Worm (Caenorhabditis elegans): ENCODE results near the gene rbc-2.

The rbc-2 gene

DNA sequence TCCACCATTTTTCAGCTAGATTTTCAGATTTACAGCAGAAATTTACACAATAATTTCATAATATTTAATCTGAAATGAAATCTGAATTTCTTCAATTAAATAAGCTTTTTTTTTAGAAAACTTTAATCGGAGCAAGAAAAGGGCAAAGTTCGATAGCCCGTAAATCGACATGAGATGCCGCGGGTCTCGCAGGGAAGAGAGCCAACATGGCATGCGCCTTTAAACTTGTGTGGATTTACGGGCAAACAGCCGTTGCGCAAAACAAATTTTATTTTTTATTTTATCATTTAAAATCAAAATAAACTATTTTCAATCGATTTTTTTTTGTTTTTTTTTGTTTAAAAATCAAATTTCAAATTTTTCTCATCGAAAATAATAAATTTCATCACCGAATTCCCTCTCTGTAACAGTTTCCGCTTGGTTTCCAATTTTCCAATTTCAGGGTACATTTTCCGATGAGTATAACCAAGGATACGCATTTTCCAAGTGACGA, at the start of gene rbc-2, which contains the start of the genes Y54F10AM.15 and ndua-8:
Gene rbc-2 (minus strand): TSS at position 69 of the 493 bp plus-strand sequence.
Gene Y54F10AM.15 (minus strand): TSS at position 59 of the 493 bp plus-strand sequence.
Gene ndua-8 (plus strand): TSS at position 443 of the 493 bp plus-strand sequence.
- TF ChIP-seq skn-1 (tag; optimal IDR thresholded peaks at IDR 0.05) (peak; percentile 27), F13H6.1 (tag; optimal IDR thresholded peaks at IDR 0.05) (peak; percentile 87), lsy-2 (tag; optimal IDR thresholded peaks at IDR 0.05) (peak; percentile 90 to 97), snpc-4 (tag; optimal IDR thresholded peaks at IDR 0.05) (peak; percentile 76), sma-9 (GFP tag; optimal IDR thresholded peaks at IDR 0.05) (no peak), sma-9 (tag; optimal IDR thresholded peaks at IDR 0.05) (no peak), mab-5 (tag; optimal IDR thresholded peaks at IDR 0.05) (peak; percentile 92), lin-11 (tag; optimal IDR thresholded peaks at IDR 0.05) (peak; percentile 79), nhr-129 (tag; optimal IDR thresholded peaks at IDR 0.05) (peak; percentile 84), zag-1 (tag; optimal IDR thresholded peaks at IDR 0.05) (peak; percentile 69), crh-2 (tag; optimal IDR thresholded peaks at IDR 0.05) (peak; percentile 99), lin-13 (GFP tag; optimal IDR thresholded peaks at IDR 0.05) (peak; percentile 96), lin-39 (tag; optimal IDR thresholded peaks at IDR 0.05) (no peak), blmp-1 (tag; optimal IDR thresholded peaks at IDR 0.05; ENCODE audit: insufficient read depth) (peak; percentile 54), dmd-4 (tag; optimal IDR thresholded peaks at IDR 0.05) (peak; percentile 17), sem-4 (tag; optimal IDR thresholded peaks at IDR 0.05) (peak; percentile 77), ZK546.5 (tag; optimal IDR thresholded peaks at IDR 0.05) (peak; percentile 67), C34F6.9 (tag; optimal IDR thresholded peaks at IDR 0.05) (peak; percentile 97), mdl-1 (tag; optimal IDR thresholded peaks at IDR 0.05) (peak in 1 of 2 experiments; percentile 62), egl-27 (tag; optimal IDR thresholded peaks at IDR 0.05) (peak; percentile 85), ceh-16 (tag; optimal IDR thresholded peaks at IDR 0.05) (peak; percentile 19), fos-1 (tag; optimal IDR thresholded peaks at IDR 0.05) (peak; percentile 72), gmeb-1 (tag; optimal IDR thresholded peaks at IDR 0.05) (peak; percentile 91), R02D3.7 (tag; optimal IDR thresholded peaks at IDR 0.05) (peak; percentile 99), alr-1 (tag; optimal IDR thresholded peaks at IDR 0.05) (no peak), nhr-6 (tag; optimal IDR thresholded peaks at IDR 0.05) (peak; percentile 84), elt-1 (tag; optimal IDR thresholded peaks at IDR 0.05) (no peak), ceh-82 (tag; optimal IDR thresholded peaks at IDR 0.05) (peak; percentile 79), nhr-11 (tag; optimal IDR thresholded peaks at IDR 0.05) (no peak), nhr-25 (tag; optimal IDR thresholded peaks at IDR 0.05) (peak; percentile 92), nhr-77 (tag; optimal IDR thresholded peaks at IDR 0.05) (peak; percentile 54), ztf-4 (tag; optimal IDR thresholded peaks at IDR 0.05) (peak; percentile 88), nhr-21 (tag; optimal IDR thresholded peaks at IDR 0.05) (peak; percentile 89), unc-55 (GFP tag; optimal IDR thresholded peaks at IDR 0.05) (peak; percentile 99), sma-3 (GFP tag; optimal IDR thresholded peaks at IDR 0.05) (peak; percentile 92), nhr-10 (tag; optimal IDR thresholded peaks at IDR 0.05) (no peak), ama-1 (optimal IDR thresholded peaks at IDR 0.05) (no peak), ztf-11 (tag; optimal IDR thresholded peaks at IDR 0.05) (no peak), Y55F3AM.14 (GFP tag; optimal IDR thresholded peaks at IDR 0.05) (peak; percentile 10)

DNA sequence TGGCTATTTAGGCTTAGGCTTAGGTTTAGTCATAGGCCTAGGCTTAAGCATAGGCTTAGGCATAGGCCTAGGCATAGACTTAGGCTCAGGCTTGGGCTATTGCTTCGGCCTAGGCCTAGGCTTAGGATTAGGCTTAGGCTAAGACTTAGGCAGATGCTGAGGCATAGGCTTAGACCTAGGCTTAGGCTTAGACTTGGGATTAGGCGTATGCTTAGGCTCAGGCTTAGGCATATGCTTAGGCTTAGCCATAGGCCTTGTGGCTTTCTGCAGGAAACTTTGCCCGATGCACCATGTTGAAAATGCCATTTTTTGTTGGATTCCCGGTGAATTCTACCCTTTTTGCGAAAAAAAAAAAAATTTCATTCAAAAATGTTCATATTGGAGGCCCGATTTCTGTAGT, 49.5 kb upstream of the rbc-2 start:
- TF ChIP-seq lin-13 (GFP tag; optimal IDR thresholded peaks at IDR 0.05) (no peak), ceh-82 (tag; optimal IDR thresholded peaks at IDR 0.05) (no peak), lsy-2 (tag; optimal IDR thresholded peaks at IDR 0.05) (no peak), nhr-23 (tag; optimal IDR thresholded peaks at IDR 0.05) (no peak), gmeb-1 (tag; optimal IDR thresholded peaks at IDR 0.05) (no peak), mdl-1 (tag; optimal IDR thresholded peaks at IDR 0.05) (no peak), mab-5 (tag; optimal IDR thresholded peaks at IDR 0.05) (no peak), skn-1 (tag; optimal IDR thresholded peaks at IDR 0.05) (no peak), sma-3 (GFP tag; optimal IDR thresholded peaks at IDR 0.05) (no peak), unc-62 (GFP tag; optimal IDR thresholded peaks at IDR 0.05) (no peak)

Data from whole organism, L2 larva.